Worm (Caenorhabditis elegans) whole organism, midembryonic: ENCODE results near the gene T22B2.5.

Experiments used
- T22C8.4 ChIP-seq: fragments of 200-800 bp; sonication (Bioruptor generic); IDR thresholded peaks from 2 replicates; pipeline ENCODE4 v1.3.6; 2022; ENCODE audit warnings: missing genetic modification characterization, missing compliant biosample characterization
- flt-1 ChIP-seq: fragments of 200-800 bp; sonication (Bioruptor generic); IDR thresholded peaks from 2 replicates; pipeline ENCODE4 v1.3.6; 2022; ENCODE audit warnings: missing genetic modification characterization, missing compliant biosample characterization
- klf-2 ChIP-seq: fragments of 200-800 bp; sonication (Bioruptor generic); conservative IDR thresholded peaks from 2 replicates; pipeline ENCODE4 v1.3.6; 2022; ENCODE audit warnings: missing genetic modification reagents, missing genetic modification characterization, missing compliant biosample characterization
- med-1 ChIP-seq: sonication (generic microtip); optimal IDR thresholded peaks from 2 replicates; lab custom pipeline; 2017; ENCODE audit warnings: missing genetic modification characterization, mild to moderate bottlenecking, missing compliant biosample characterization, antibody characterized with exemption, missing genetic modification reagents; ENCODE audit not compliant: insufficient read depth
- ref-1 ChIP-seq: fragments of 200-800 bp; sonication (Bioruptor generic); conservative IDR thresholded peaks from 2 replicates; pipeline ENCODE4 v1.3.6; 2022; ENCODE audit warnings: missing genetic modification reagents, missing genetic modification characterization, missing compliant biosample characterization
- ztf-23 ChIP-seq: fragments of 200-800 bp; sonication (Bioruptor generic); IDR thresholded peaks from 2 replicates; pipeline ENCODE4 v1.3.6; 2022; ENCODE audit warnings: missing genetic modification reagents, missing genetic modification characterization, missing compliant biosample characterization

DNA sequence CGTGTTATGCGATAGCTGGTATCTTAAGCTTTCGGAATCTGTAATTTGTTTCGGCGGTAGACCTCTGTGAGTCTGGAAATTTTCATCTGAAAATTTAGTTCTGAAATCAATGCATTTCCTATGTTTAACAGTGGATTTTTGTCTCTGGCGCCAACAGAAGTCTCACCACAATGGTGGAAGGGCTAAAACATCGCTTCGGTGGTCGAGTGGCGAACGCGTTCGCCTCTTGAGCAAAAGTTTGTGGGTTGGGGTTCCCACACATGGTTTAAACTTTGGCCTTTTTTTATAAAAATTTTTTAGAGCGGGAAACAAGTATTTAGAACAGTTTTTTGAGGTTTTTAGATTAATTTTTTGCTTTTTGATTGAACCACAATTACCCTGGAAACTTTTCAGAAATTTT is 38.6 kb upstream of the T22B2.5 start:
- TF ChIP-seq ref-1 (GFP tag; lab: Robert Waterston, UW) (no peak), flt-1 (GFP tag; lab: Robert Waterston, UW) (no peak), ztf-23 (GFP tag; lab: Robert Waterston, UW) (no peak), klf-2 (GFP tag; lab: Robert Waterston, UW) (no peak), T22C8.4 (GFP tag; lab: Robert Waterston, UW) (no peak), med-1 (GFP tag; lab: Kevin White, UChicago) (no peak)
